Fruit fly (Drosophila melanogaster) whole organism, prepupa: ENCODE measurements around the gene CG32032.

ENCODE experiments used
- Blimp-1 ChIP-seq: fragments of 200-800 bp; sonication (Bioruptor generic); optimal IDR thresholded peaks from 3 replicates; lab custom pipeline; 2017; ENCODE audit warnings: missing biosample characterization, missing genetic modification characterization, mild to moderate bottlenecking, moderate library complexity, missing genetic modification reagents
- CG10631 ChIP-seq: fragments of 200-800 bp; sonication (Bioruptor generic); optimal IDR thresholded peaks from 2 replicates; lab custom pipeline; 2016; ENCODE audit warnings: missing biosample characterization, missing genetic modification characterization
- CG10669 ChIP-seq: fragments of 200-800 bp; sonication (Bioruptor generic); optimal IDR thresholded peaks from 3 replicates; lab custom pipeline; 2018; ENCODE audit warnings: missing biosample characterization, mild to moderate bottlenecking, missing genetic modification characterization, moderate library complexity
- CG11294 ChIP-seq: fragments of 200-800 bp; sonication (Bioruptor generic); IDR thresholded peaks from 2 replicates; pipeline ENCODE4 v1.3.6; 2022; ENCODE audit warnings: missing biosample characterization, missing genetic modification characterization
- CG11762 ChIP-seq: fragments of 200-800 bp; sonication (Bioruptor generic); optimal IDR thresholded peaks from 3 replicates; lab custom pipeline; 2016; ENCODE audit warnings: missing biosample characterization, missing genetic modification characterization; ENCODE audit not compliant: insufficient read depth
- CG11902 ChIP-seq: fragments of 200-800 bp; sonication (Bioruptor generic); optimal IDR thresholded peaks from 3 replicates; lab custom pipeline; 2016; ENCODE audit warnings: missing biosample characterization, missing genetic modification characterization
- CG3032 ChIP-seq: fragments of 200-800 bp; optimal IDR thresholded peaks from 2 replicates; lab custom pipeline; 2019; ENCODE audit warnings: missing biosample characterization, mild to moderate bottlenecking, missing genetic modification characterization, moderate library complexity
- CG31627 ChIP-seq: fragments of 200-800 bp; sonication (Bioruptor generic); optimal IDR thresholded peaks from 3 replicates; lab custom pipeline; 2016; ENCODE audit warnings: missing biosample characterization, missing genetic modification characterization
- CG32006 ChIP-seq: fragments of 200-800 bp; sonication (Bioruptor generic); optimal IDR thresholded peaks from 3 replicates; lab custom pipeline; 2017; ENCODE audit warnings: missing biosample characterization, mild to moderate bottlenecking, missing genetic modification characterization
- CG34406 ChIP-seq: fragments of 200-800 bp; sonication (Bioruptor generic); optimal IDR thresholded peaks from 3 replicates; lab custom pipeline; 2016; ENCODE audit warnings: missing biosample characterization, missing genetic modification characterization
- CG3919 ChIP-seq: fragments of 200-800 bp; sonication (Bioruptor generic); optimal IDR thresholded peaks from 3 replicates; lab custom pipeline; 2016; ENCODE audit warnings: missing biosample characterization, missing genetic modification characterization
- CG6163 ChIP-seq: fragments of 200-800 bp; sonication (Bioruptor generic); IDR thresholded peaks from 3 replicates; pipeline ENCODE4 v1.3.6; 2022; ENCODE audit warnings: missing biosample characterization, missing genetic modification characterization
- CG6276 ChIP-seq: fragments of 200-800 bp; sonication (Bioruptor generic); optimal IDR thresholded peaks from 2 replicates; lab custom pipeline; 2017; ENCODE audit warnings: missing biosample characterization, mild to moderate bottlenecking, missing genetic modification characterization
- CG6854 ChIP-seq: fragments of 200-800 bp; sonication (Bioruptor generic); optimal IDR thresholded peaks from 2 replicates; lab custom pipeline; 2017; ENCODE audit warnings: missing biosample characterization, mild to moderate bottlenecking, missing genetic modification characterization
- CG7368 ChIP-seq: fragments of 200-800 bp; sonication (Bioruptor generic); optimal IDR thresholded peaks from 3 replicates; lab custom pipeline; 2016; ENCODE audit warnings: missing biosample characterization, missing genetic modification characterization
- CG8119 ChIP-seq: fragments of 200-800 bp; sonication (Bioruptor generic); IDR thresholded peaks from 3 replicates; pipeline ENCODE4 v1.3.6; 2022; ENCODE audit warnings: missing biosample characterization, missing genetic modification characterization
- CG8319 ChIP-seq: fragments of 200-800 bp; sonication (Bioruptor generic); optimal IDR thresholded peaks from 3 replicates; lab custom pipeline; 2016; ENCODE audit warnings: missing biosample characterization, missing genetic modification characterization
- CG9139 ChIP-seq: fragments of 200-800 bp; sonication (Bioruptor generic); optimal IDR thresholded peaks from 3 replicates; lab custom pipeline; 2017; ENCODE audit warnings: missing biosample characterization, mild to moderate bottlenecking, missing genetic modification characterization
- Eip75B ChIP-seq: fragments of 200-800 bp; sonication (Bioruptor generic); optimal IDR thresholded peaks from 3 replicates; lab custom pipeline; 2016; ENCODE audit warnings: missing biosample characterization, missing genetic modification characterization
- Eip78C ChIP-seq: fragments of 200-800 bp; sonication (Bioruptor generic); peaks from one replicate; lab custom pipeline; 2016; ENCODE audit warnings: missing biosample characterization, missing genetic modification characterization
- Ets21C ChIP-seq: fragments of 200-800 bp; sonication (Bioruptor generic); optimal IDR thresholded peaks from 3 replicates; lab custom pipeline; 2016; ENCODE audit warnings: missing biosample characterization, missing genetic modification characterization
- Ets96B ChIP-seq: fragments of 200-800 bp; optimal IDR thresholded peaks from 2 replicates; lab custom pipeline; 2019; ENCODE audit warnings: missing biosample characterization, mild to moderate bottlenecking, missing genetic modification characterization, moderate library complexity
- Gug ChIP-seq: fragments of 200-800 bp; sonication (Bioruptor generic); IDR thresholded peaks from 2 replicates; pipeline ENCODE4 v1.3.6; 2022; ENCODE audit warnings: missing biosample characterization, missing genetic modification characterization
- Hr38 ChIP-seq: sonication (Bioruptor generic); optimal IDR thresholded peaks from 2 replicates; lab custom pipeline; 2016; ENCODE audit warnings: missing biosample characterization, missing genetic modification characterization
- Hr4 ChIP-seq: fragments of 200-800 bp; sonication (Bioruptor generic); optimal IDR thresholded peaks from 3 replicates; lab custom pipeline; 2016; ENCODE audit warnings: missing biosample characterization, missing genetic modification characterization
- Lpt ChIP-seq: fragments of 200-800 bp; sonication (Bioruptor generic); optimal IDR thresholded peaks from 3 replicates; lab custom pipeline; 2016; ENCODE audit warnings: missing biosample characterization, missing genetic modification characterization
- Met ChIP-seq: fragments of 200-800 bp; sonication (Bioruptor generic); optimal IDR thresholded peaks from 3 replicates; lab custom pipeline; 2016; ENCODE audit warnings: missing biosample characterization, missing genetic modification characterization
- Smox ChIP-seq: fragments of 200-800 bp; sonication (Bioruptor generic); optimal IDR thresholded peaks from 3 replicates; lab custom pipeline; 2016; ENCODE audit warnings: missing biosample characterization, missing genetic modification characterization
- Sox102F ChIP-seq: fragments of 200-800 bp; sonication (Bioruptor generic); optimal IDR thresholded peaks from 2 replicates; lab custom pipeline; 2016; ENCODE audit warnings: missing biosample characterization, mild to moderate bottlenecking, missing genetic modification characterization
- Sox15 ChIP-seq: fragments of 200-800 bp; sonication (Bioruptor generic); optimal IDR thresholded peaks from 3 replicates; lab custom pipeline; 2016; ENCODE audit warnings: missing biosample characterization, missing genetic modification characterization
- achi ChIP-seq: fragments of 200-800 bp; sonication (Bioruptor generic); optimal IDR thresholded peaks from 3 replicates; lab custom pipeline; 2016; ENCODE audit warnings: missing biosample characterization, missing genetic modification characterization
- cyc ChIP-seq: fragments of 200-800 bp; sonication (Bioruptor generic); optimal IDR thresholded peaks from 3 replicates; lab custom pipeline; 2016; ENCODE audit warnings: missing biosample characterization, missing genetic modification characterization
- dsx ChIP-seq: fragments of 200-800 bp; optimal IDR thresholded peaks from 3 replicates; lab custom pipeline; 2019; ENCODE audit warnings: missing biosample characterization, mild to moderate bottlenecking, missing genetic modification characterization, moderate library complexity; ENCODE audit not compliant: poor library complexity, severe bottlenecking
- esn ChIP-seq: fragments of 200-800 bp; sonication (Bioruptor generic); optimal IDR thresholded peaks from 2 replicates; lab custom pipeline; 2016; ENCODE audit warnings: missing biosample characterization, mild to moderate bottlenecking, missing genetic modification characterization, moderate library complexity
- fkh ChIP-seq: fragments of 200-800 bp; sonication (Bioruptor generic); optimal IDR thresholded peaks from 3 replicates; lab custom pipeline; 2017; ENCODE audit warnings: missing biosample characterization, mild to moderate bottlenecking, missing genetic modification characterization, moderate library complexity
- lz ChIP-seq: fragments of 200-800 bp; sonication (Bioruptor generic); optimal IDR thresholded peaks from 3 replicates; lab custom pipeline; 2016; ENCODE audit warnings: missing biosample characterization, missing genetic modification characterization
- pdm3 ChIP-seq: fragments of 200-800 bp; sonication (Bioruptor generic); optimal IDR thresholded peaks from 3 replicates; lab custom pipeline; 2016; ENCODE audit warnings: missing biosample characterization, missing genetic modification characterization
- salr ChIP-seq, 2 experiments: fragments of 200-800 bp; sonication (Bioruptor generic); optimal IDR thresholded peaks; 3 replicates each; lab custom pipeline; 2016 to 2018; ENCODE audit warnings: missing biosample characterization in 2 of 2, missing genetic modification characterization in 2 of 2, mild to moderate bottlenecking in 1 of 2
- svp ChIP-seq: fragments of 200-800 bp; sonication (Bioruptor generic); peaks from one replicate; lab custom pipeline; 2016; ENCODE audit warnings: missing biosample characterization, missing genetic modification characterization
- topi ChIP-seq: fragments of 200-800 bp; sonication (Bioruptor generic); optimal IDR thresholded peaks from 3 replicates; lab custom pipeline; 2016; ENCODE audit warnings: missing biosample characterization, missing genetic modification characterization
- vri ChIP-seq: fragments of 200-800 bp; sonication (Bioruptor generic); optimal IDR thresholded peaks from 3 replicates; lab custom pipeline; 2016; ENCODE audit warnings: missing biosample characterization, mild to moderate bottlenecking, missing genetic modification characterization

The CG32032 gene

DNA sequence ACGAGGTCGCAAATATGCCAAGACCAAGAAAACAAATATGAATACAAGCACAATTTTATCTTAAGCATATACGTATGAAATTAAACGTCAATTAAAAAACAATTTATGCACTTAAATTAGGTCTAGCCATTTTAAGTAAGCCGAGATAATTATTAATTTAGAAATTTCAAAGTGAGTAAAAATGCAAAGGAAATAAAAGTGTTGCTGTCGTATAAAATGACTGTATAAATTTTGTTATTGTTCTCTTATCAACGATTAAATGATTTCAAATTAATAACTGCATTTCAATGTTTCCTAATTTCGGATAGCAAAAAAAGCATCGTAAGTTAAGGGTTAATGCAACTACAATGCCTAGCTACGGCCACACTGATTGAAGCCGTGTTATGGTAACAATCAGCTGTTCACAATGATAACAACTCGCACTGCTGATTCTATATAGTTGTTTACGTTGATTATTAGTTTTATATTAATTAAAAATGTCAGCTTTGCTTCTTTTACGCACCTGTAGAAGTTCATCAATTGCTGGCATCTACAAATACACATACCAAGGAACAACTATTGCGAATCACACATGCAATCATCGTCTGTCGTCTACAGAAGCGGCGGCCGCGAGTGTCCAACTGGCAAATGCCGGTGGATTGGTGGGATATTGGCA, 20.0 kb upstream of the CG32032 start, which contains the start of the genes CG4911 and CG4942 (continued):
- TF ChIP-seq Smox (GFP tag; lab: Kevin White, UChicago) (no peak), Met (GFP tag; lab: Kevin White, UChicago) (peak; percentile 68), svp (GFP tag; lab: Kevin White, UChicago) (peak; percentile 78), CG11902 (GFP tag; lab: Kevin White, UChicago) (peak; percentile 57), CG6854 (GFP tag; lab: Kevin White, UChicago) (no peak), fkh (GFP tag; lab: Kevin White, UChicago) (peak; percentile 2), CG6163 (peak; percentile 55; the same call in 1 of the 3 replicates), CG3919 (GFP tag; lab: Kevin White, UChicago) (peak; percentile 53), CG8319 (GFP tag; lab: Kevin White, UChicago) (peak; percentile 46), Hr4 (GFP tag; lab: Kevin White, UChicago) (peak; percentile 82), CG32006 (GFP tag; lab: Kevin White, UChicago) (peak; percentile 76), Lpt (GFP tag; lab: Kevin White, UChicago) (peak; percentile 22), Hr38 (GFP tag; lab: Kevin White, UChicago) (no peak), CG31627 (GFP tag; lab: Kevin White, UChicago) (peak; percentile 83), CG3032 (peak; percentile 70), CG11762 (GFP tag; lab: Kevin White, UChicago) (peak; percentile 47), Blimp-1 (GFP tag; lab: Kevin White, UChicago) (peak; percentile 18), CG10669 (GFP tag; lab: Kevin White, UChicago) (no peak), Sox15 (GFP tag; lab: Kevin White, UChicago) (peak; percentile 70), Ets21C (GFP tag; lab: Kevin White, UChicago) (peak; percentile 35), CG10631 (GFP tag; lab: Kevin White, UChicago) (peak; percentile 62), CG7368 (GFP tag; lab: Kevin White, UChicago) (no peak), CG34406 (GFP tag; lab: Kevin White, UChicago) (peak; percentile 48), lz (GFP tag; lab: Kevin White, UChicago) (peak; percentile 60), esn (peak; percentile 64), Ets96B (tag; lab: Kevin White, UChicago) (peak; percentile 40), salr (GFP tag; optimal IDR thresholded peaks at IDR 0.05; lab: Kevin White, UChicago) (peak in 1 of 2 experiments; percentile 65), dsx (GFP tag; lab: Kevin White, UChicago) (no peak), Eip78C (GFP tag; lab: Kevin White, UChicago) (peak; percentile 51), CG8119 (GFP tag; lab: Robert Waterston, UW) (no peak), achi (GFP tag; lab: Kevin White, UChicago) (peak; percentile 68), CG6276 (no peak), Gug (GFP tag; lab: Robert Waterston, UW) (peak; percentile 57), CG9139 (GFP tag; lab: Kevin White, UChicago) (no peak), vri (GFP tag; lab: Kevin White, UChicago) (peak; percentile 65), Sox102F (peak; percentile 55), CG11294 (GFP tag; lab: Robert Waterston, UW) (peak; percentile 28; the same call in 1 of the 2 replicates), cyc (GFP tag; lab: Kevin White, UChicago) (peak; percentile 72), topi (peak; percentile 48), pdm3 (GFP tag; lab: Kevin White, UChicago) (peak; percentile 74), Eip75B (GFP tag; lab: Kevin White, UChicago) (peak; percentile 41)
